Fruit fly (Drosophila melanogaster) whole organism, wandering third instar larva: ENCODE results near the gene Nepl18.
A peak's percentile ranks its signal among the peaks of the same experiment; 100 is the strongest.

Experiments
- CG9705 ChIP-seq: fragments of 200-800 bp; sonication (Bioruptor generic); optimal IDR thresholded peaks from 2 replicates; lab custom pipeline; 2018; ENCODE audit warnings: missing biosample characterization, mild to moderate bottlenecking, missing genetic modification characterization
- Dif ChIP-seq: fragments of 200-275, 200-300 bp; sonication (Bioruptor generic); optimal IDR thresholded peaks from 2 replicates; lab custom pipeline; 2018; ENCODE audit warnings: missing biosample characterization, missing genetic modification characterization; ENCODE audit not compliant: partially characterized antibody
- HLH106 ChIP-seq: fragments of 200-800 bp; optimal IDR thresholded peaks from 3 replicates; lab custom pipeline; 2019; ENCODE audit warnings: missing biosample characterization, mild to moderate bottlenecking, missing genetic modification characterization, moderate library complexity
- Myc ChIP-seq: fragments of >200 bp; optimal IDR thresholded peaks from 2 replicates; lab custom pipeline; 2017
- OdsH ChIP-seq: fragments of 200-800 bp; sonication (Bioruptor generic); optimal IDR thresholded peaks from 2 replicates; lab custom pipeline; 2016; ENCODE audit warnings: missing biosample characterization, mild to moderate bottlenecking, missing genetic modification characterization
- dl ChIP-seq, 2 experiments: fragments of 175-275, 200-275 bp in 1 of 2; fragments of 200-275 bp in 1 of 2; sonication (Bioruptor generic); optimal IDR thresholded peaks; lab custom pipeline; 2018; ENCODE audit warnings: mild to moderate bottlenecking in 2 of 2, missing biosample characterization in 2 of 2, missing genetic modification characterization in 2 of 2, moderate library complexity in 2 of 2; ENCODE audit not compliant: partially characterized antibody in 2 of 2, insufficient read depth in 1 of 2
- dmrt93B ChIP-seq: fragments of 200-800 bp; sonication (Bioruptor generic); optimal IDR thresholded peaks from 2 replicates; lab custom pipeline; 2018; ENCODE audit warnings: missing biosample characterization, mild to moderate bottlenecking, missing genetic modification characterization
- pan ChIP-seq: fragments of >200 bp; optimal IDR thresholded peaks from 2 replicates; lab custom pipeline; 2017
- psq ChIP-seq: fragments of 200-800 bp; sonication (Bioruptor generic); optimal IDR thresholded peaks from 3 replicates; lab custom pipeline; 2017; ENCODE audit warnings: missing biosample characterization, mild to moderate bottlenecking, missing genetic modification characterization, moderate library complexity
- rgr ChIP-seq: fragments of 200-800 bp; sonication (Bioruptor generic); optimal IDR thresholded peaks from 3 replicates; lab custom pipeline; 2016; ENCODE audit warnings: missing biosample characterization, mild to moderate bottlenecking, missing genetic modification characterization
- tai ChIP-seq: sonication (Bioruptor generic); optimal IDR thresholded peaks from 2 replicates; lab custom pipeline; 2016; ENCODE audit warnings: missing biosample characterization, missing genetic modification characterization

DNA sequence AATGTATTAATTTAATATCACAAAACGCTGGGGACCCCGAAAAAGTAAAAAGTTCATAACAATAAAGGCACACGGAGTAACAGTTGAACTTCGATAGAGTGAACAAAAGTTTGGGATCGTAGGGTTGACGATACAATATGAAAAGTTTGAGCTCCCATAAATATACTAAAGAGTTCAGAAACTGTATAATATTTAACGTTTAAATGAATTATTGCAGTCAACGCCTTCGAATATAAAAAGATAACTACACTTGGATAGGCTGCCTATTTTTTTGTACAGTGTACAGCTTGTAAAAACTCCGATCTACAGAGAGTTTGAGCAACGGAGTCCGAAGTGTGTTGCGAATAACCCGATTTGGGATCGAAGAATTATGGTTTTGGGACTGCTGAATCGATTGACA, 44.7 kb upstream of the Nepl18 start:
- TF ChIP-seq psq (GFP tag; lab: Kevin White, UChicago) (peak; percentile 7), dl (GFP tag; optimal IDR thresholded peaks at IDR 0.05; lab: Kevin White, UChicago; ENCODE audit: insufficient read depth in 1 of 2, partially characterized antibody in 2 of 2) (no peak), tai (GFP tag; lab: Kevin White, UChicago) (no peak), pan (lab: Kevin White, UChicago) (no peak), Myc (no peak), rgr (peak; percentile 2), CG9705 (GFP tag; lab: Kevin White, UChicago) (no peak), HLH106 (tag; lab: Kevin White, UChicago) (peak; percentile 60), OdsH (GFP tag; lab: Kevin White, UChicago) (peak; percentile 16), Dif (GFP tag; lab: Kevin White, UChicago) (no peak), dmrt93B (GFP tag; lab: Kevin White, UChicago) (no peak)
